Fruit fly (Drosophila melanogaster): ENCODE data around the gene CG34133.

DNA sequence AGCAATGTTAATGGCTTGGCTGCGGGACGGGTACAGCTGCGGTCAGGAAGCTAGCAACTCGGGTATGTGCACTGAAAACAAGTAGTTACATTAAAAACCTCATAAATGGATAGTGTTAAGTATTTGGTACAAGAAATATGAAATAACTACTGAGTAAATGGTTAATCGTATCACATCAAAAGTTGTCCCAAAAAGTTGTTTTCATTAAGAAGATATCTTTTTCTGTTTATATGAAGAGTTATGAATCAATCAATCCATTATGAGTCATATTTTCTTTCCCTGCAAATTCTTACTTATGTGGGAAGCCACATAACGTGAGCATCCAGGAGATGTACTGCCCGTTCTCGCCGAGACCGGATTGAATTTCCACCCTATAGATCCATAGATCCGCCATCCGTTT, 30.4 kb upstream of the CG34133 start:
- TF ChIP-seq CG5204 (GFP tag; optimal IDR thresholded peaks at IDR 0.05) (no peak), CG7101 (tag; optimal IDR thresholded peaks at IDR 0.05) (no peak), CG12768 (GFP tag; optimal IDR thresholded peaks at IDR 0.05) (no peak)
